Worm (Caenorhabditis elegans): ENCODE data around the gene nhr-46.

The nhr-46 gene

DNA sequence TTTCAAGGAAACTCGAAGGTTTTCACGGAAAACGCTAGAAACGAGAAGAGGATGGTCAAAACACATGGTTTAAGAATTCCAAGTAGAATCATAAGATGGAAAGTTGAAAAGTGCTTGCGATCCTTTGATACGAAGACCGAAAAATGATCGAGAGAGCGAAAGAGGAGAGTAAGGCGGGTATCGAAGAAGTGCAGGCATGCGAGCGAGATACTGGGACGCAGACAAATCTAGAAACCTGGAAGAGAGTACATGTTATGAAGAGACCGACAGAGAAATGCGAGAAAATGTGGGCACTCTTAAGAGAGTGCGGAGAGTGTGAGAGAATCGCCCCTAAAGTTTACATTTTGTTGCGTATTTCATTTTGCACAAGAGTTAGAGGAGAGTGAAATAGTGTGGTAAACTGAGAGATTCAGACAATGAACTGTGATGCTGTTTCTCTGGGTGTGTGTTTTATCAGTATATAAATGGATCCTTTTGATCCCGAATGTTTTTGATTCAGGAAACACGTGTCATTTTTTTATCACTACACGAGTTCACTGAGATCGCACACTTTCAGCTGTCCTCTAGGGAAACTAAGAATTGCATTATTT, 3.6 kb downstream of the nhr-46 start (continued):
- TF ChIP-seq mel-28 (tag; optimal IDR thresholded peaks at IDR 0.05; ENCODE audit: borderline replicate concordance), result no peak
- peak; percentile 67; the same call in 1 of the 2 replicates for TF ChIP-seq dox-1 (GFP tag; IDR thresholded peaks at IDR 0.05)
- peak; percentile 56 for TF ChIP-seq ZK185.1 (tag; optimal IDR thresholded peaks at IDR 0.05; ENCODE audit: poor library complexity, severe bottlenecking)
- no peak for TF ChIP-seq Y79H2A.3 (GFP tag; conservative IDR thresholded peaks at IDR 0.05)
- no peak for TF ChIP-seq snpc-4 (GFP tag; optimal IDR thresholded peaks at IDR 0.05)
- TF ChIP-seq snpc-4 (tag; optimal IDR thresholded peaks at IDR 0.05), result peak in 3 of 4 experiments; percentile 22 to 49 (median 28)
- peak; percentile 30 for TF ChIP-seq F22D6.2 (tag; optimal IDR thresholded peaks at IDR 0.05)
- peak in 1 of 3 experiments; percentile 52 for TF ChIP-seq lin-35 (GFP tag; optimal IDR thresholded peaks at IDR 0.05)
- TF ChIP-seq ztf-18 (tag; optimal IDR thresholded peaks at IDR 0.05), result no peak
- TF ChIP-seq atf-7 (tag; optimal IDR thresholded peaks at IDR 0.05), result peak; percentile 43
- TF ChIP-seq K12H6.12 (tag; optimal IDR thresholded peaks at IDR 0.05), result peak; percentile 39
- TF ChIP-seq nfya-1 (tag; optimal IDR thresholded peaks at IDR 0.05; ENCODE audit: borderline replicate concordance, insufficient read depth), result no peak
- no peak for TF ChIP-seq mxl-1 (tag; optimal IDR thresholded peaks at IDR 0.05)
- TF ChIP-seq athp-1 (tag; optimal IDR thresholded peaks at IDR 0.05), result no peak
- TF ChIP-seq rcor-1 (GFP tag; IDR thresholded peaks at IDR 0.05), result peak; percentile 22; the same call in 1 of the 2 replicates
- no peak for TF ChIP-seq ceh-91 (GFP tag; IDR thresholded peaks at IDR 0.05)
- no peak for TF ChIP-seq Y56A3A.18 (GFP tag; IDR thresholded peaks at IDR 0.05)
- peak; percentile 74 for TF ChIP-seq lin-40 (tag; optimal IDR thresholded peaks at IDR 0.05)
- no peak for TF ChIP-seq cebp-1 (GFP tag; IDR thresholded peaks at IDR 0.05)
- peak; percentile 65 for TF ChIP-seq cebp-1 (tag; optimal IDR thresholded peaks at IDR 0.05)
- no peak for TF ChIP-seq B0035.1 (tag; optimal IDR thresholded peaks at IDR 0.05)
- no peak for TF ChIP-seq ekl-4 (GFP tag; IDR thresholded peaks at IDR 0.05)
- no peak for TF ChIP-seq gei-17 (GFP tag; optimal IDR thresholded peaks at IDR 0.05)
- TF ChIP-seq lsl-1 (GFP tag; optimal IDR thresholded peaks at IDR 0.05), result no peak
- peak in 1 of 2 experiments; percentile 27 for TF ChIP-seq let-607 (tag; optimal IDR thresholded peaks at IDR 0.05)
- TF ChIP-seq ccch-3 (GFP tag; optimal IDR thresholded peaks at IDR 0.05), result no peak
- TF ChIP-seq lir-1 (GFP tag; conservative IDR thresholded peaks at IDR 0.05), result no peak
- TF ChIP-seq attf-6 (GFP tag; IDR thresholded peaks at IDR 0.05), result no peak
- peak; percentile 32; the same call in 1 of the 2 replicates for TF ChIP-seq nfyb-1 (GFP tag; IDR thresholded peaks at IDR 0.05)
- TF ChIP-seq ceh-27 (GFP tag; optimal IDR thresholded peaks at IDR 0.05), result peak; percentile 62
- TF ChIP-seq nhr-80 (tag; optimal IDR thresholded peaks at IDR 0.05), result peak; percentile 71
- no peak for TF ChIP-seq B0019.2 (GFP tag; conservative IDR thresholded peaks at IDR 0.05)
- peak; percentile 45; the same call in 1 of the 2 replicates for TF ChIP-seq B0336.3 (GFP tag; IDR thresholded peaks at IDR 0.05)

DNA sequence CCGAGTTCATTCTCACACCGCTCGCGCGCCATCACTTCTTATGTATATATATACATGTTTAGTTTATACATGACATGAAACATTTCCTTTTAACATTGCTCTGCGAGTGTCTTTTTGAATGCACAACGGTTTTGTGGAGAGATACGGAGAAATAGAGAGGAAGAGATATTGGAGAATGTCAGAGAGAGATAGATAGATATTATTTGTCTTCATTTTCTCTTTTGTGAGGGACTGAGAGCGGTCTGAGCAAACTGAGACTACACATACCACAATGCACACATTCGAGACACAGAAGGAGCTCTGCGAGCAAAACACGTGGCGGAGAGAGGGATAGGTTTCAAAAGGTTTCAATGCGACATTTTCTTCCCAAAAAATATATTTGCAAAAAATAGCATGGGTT, 4.4 kb downstream of the nhr-46 start:
- TF ChIP-seq tbx-9 (tag; optimal IDR thresholded peaks at IDR 0.05; ENCODE audit: borderline replicate concordance) (no peak), xnd-1 (tag; optimal IDR thresholded peaks at IDR 0.05) (no peak), lin-26 (GFP tag; IDR thresholded peaks at IDR 0.05) (peak; percentile 46; the same call in 1 of the 2 replicates), ztf-18 (tag; optimal IDR thresholded peaks at IDR 0.05) (no peak)

DNA sequence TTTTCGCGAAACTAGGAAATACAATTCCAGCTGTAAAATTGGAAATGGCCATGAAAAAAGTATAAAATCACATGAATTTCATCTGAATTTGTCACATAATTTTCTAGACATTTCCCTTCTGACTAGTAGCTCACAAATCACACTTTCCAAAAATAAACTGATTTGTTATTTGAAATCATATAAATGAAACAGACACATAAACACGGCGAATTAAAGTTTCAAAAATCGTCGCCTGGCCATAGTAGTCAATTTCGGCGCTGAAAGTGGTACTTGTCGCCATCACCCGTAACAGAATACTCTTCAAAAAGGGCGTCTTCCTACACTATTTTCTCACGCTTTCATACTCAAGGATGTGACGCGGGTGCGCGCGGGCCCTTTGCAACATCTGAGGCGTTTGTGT, 5.0 kb downstream of the nhr-46 start:
- TF ChIP-seq ekl-4 (GFP tag; IDR thresholded peaks at IDR 0.05) (0 out of 2 replicates have a peak, but pooled peaks have one; percentile 17), ceh-27 (GFP tag; optimal IDR thresholded peaks at IDR 0.05) (peak; percentile 50), nhr-90 (tag; optimal IDR thresholded peaks at IDR 0.05) (no peak), zim-3 (tag; optimal IDR thresholded peaks at IDR 0.05) (no peak), ets-4 (GFP tag; optimal IDR thresholded peaks at IDR 0.05) (no peak), tbp1 (GFP tag; optimal IDR thresholded peaks at IDR 0.05) (no peak)

All from whole organism, young adult.